Worm (Caenorhabditis elegans) whole organism, L1 larva: ENCODE measurements around the gene F54B8.1.

Experiments used
- C04F5.9 ChIP-seq: sonication (generic microtip); optimal IDR thresholded peaks from 2 replicates; lab custom pipeline; 2016; ENCODE audit warnings: missing genetic modification characterization, missing compliant biosample characterization
- C16A3.4 ChIP-seq: fragments of 150-350 bp; optimal IDR thresholded peaks from 2 replicates; lab custom pipeline; 2014; ENCODE audit warnings: missing biosample characterization, missing genetic modification characterization
- C34B4.2 ChIP-seq: sonication (generic microtip); optimal IDR thresholded peaks from 2 replicates; lab custom pipeline; 2017; ENCODE audit warnings: mild to moderate bottlenecking, missing genetic modification characterization, missing compliant biosample characterization
- F16B12.6 ChIP-seq: fragments of 150-350 bp; optimal IDR thresholded peaks from 2 replicates; lab custom pipeline; 2014; ENCODE audit warnings: missing biosample characterization, missing genetic modification characterization
- aha-1 ChIP-seq: fragments of 150-350 bp; optimal IDR thresholded peaks from 2 replicates; lab custom pipeline; 2014; ENCODE audit warnings: missing biosample characterization, missing genetic modification characterization
- alr-1 ChIP-seq: fragments of 200-800 bp; sonication (Bioruptor generic); optimal IDR thresholded peaks from 2 replicates; lab custom pipeline; 2018; ENCODE audit warnings: borderline replicate concordance, mild to moderate bottlenecking, missing genetic modification characterization, missing compliant biosample characterization
- aly-2 ChIP-seq: fragments of 150-350 bp; optimal IDR thresholded peaks from 2 replicates; lab custom pipeline; 2014; ENCODE audit warnings: missing biosample characterization, missing genetic modification characterization
- ama-1 ChIP-seq: fragments of 150-350 bp; optimal IDR thresholded peaks from 2 replicates; lab custom pipeline; 2014
- blmp-1 ChIP-seq: fragments of 150-350 bp; optimal IDR thresholded peaks from 2 replicates; lab custom pipeline; 2014; ENCODE audit warnings: missing biosample characterization, missing genetic modification characterization
- ceh-63 ChIP-seq: fragments of 200-800 bp; sonication (Bioruptor generic); optimal IDR thresholded peaks from 2 replicates; lab custom pipeline; 2018; ENCODE audit warnings: mild to moderate bottlenecking, missing genetic modification characterization, missing compliant biosample characterization
- ceh-88 ChIP-seq: fragments of 200-800 bp; sonication (Bioruptor generic); IDR thresholded peaks from 2 replicates; pipeline ENCODE4 v1.3.6; 2022; ENCODE audit warnings: missing genetic modification characterization, missing compliant biosample characterization
- ceh-90 ChIP-seq: sonication (generic microtip); optimal IDR thresholded peaks from 2 replicates; lab custom pipeline; 2016; ENCODE audit warnings: missing genetic modification characterization, missing compliant biosample characterization
- dpl-1 ChIP-seq, 3 experiments: fragments of 150-350 bp in 2 of 3; sonication (generic microtip) in 1 of 3; optimal IDR thresholded peaks; 2 replicates each; lab custom pipeline; 2014 to 2017; ENCODE audit warnings: missing biosample characterization in 3 of 3, missing genetic modification characterization in 3 of 3, missing genetic modification reagents in 3 of 3
- dsc-1 ChIP-seq: sonication (generic microtip); optimal IDR thresholded peaks from 2 replicates; lab custom pipeline; 2016; ENCODE audit warnings: mild to moderate bottlenecking, missing genetic modification characterization, missing compliant biosample characterization
- egl-27 ChIP-seq, 2 experiments: fragments of 150-350 bp in 1 of 2; sonication (generic microtip); optimal IDR thresholded peaks; 3 replicates each; lab custom pipeline; 2017 to 2018; ENCODE audit warnings: missing biosample characterization in 2 of 2, missing genetic modification characterization in 2 of 2, missing genetic modification reagents in 2 of 2
- ets-5 ChIP-seq: fragments of 200-800 bp; sonication (Bioruptor generic); IDR thresholded peaks from 2 replicates; pipeline ENCODE4 v1.3.6; 2022; ENCODE audit warnings: missing genetic modification characterization, missing compliant biosample characterization
- fkh-10 ChIP-seq: sonication (generic microtip); optimal IDR thresholded peaks from 2 replicates; lab custom pipeline; 2017; ENCODE audit warnings: missing biosample characterization, missing genetic modification reagents, missing genetic modification characterization
- fkh-8 ChIP-seq: sonication (generic microtip); optimal IDR thresholded peaks from 2 replicates; lab custom pipeline; 2016; ENCODE audit warnings: mild to moderate bottlenecking, missing genetic modification characterization, missing compliant biosample characterization
- grh-1 ChIP-seq: fragments of 200-800 bp; sonication (Bioruptor generic); IDR thresholded peaks from 2 replicates; pipeline ENCODE4 v1.3.6; 2022; ENCODE audit warnings: missing genetic modification reagents, missing genetic modification characterization, missing compliant biosample characterization
- jun-1 ChIP-seq: fragments of 150-350 bp; optimal IDR thresholded peaks from 2 replicates; lab custom pipeline; 2014; ENCODE audit warnings: missing biosample characterization, missing genetic modification reagents, missing genetic modification characterization
- lin-13 ChIP-seq: fragments of 150-350 bp; optimal IDR thresholded peaks from 2 replicates; lab custom pipeline; 2014; ENCODE audit warnings: missing biosample characterization, missing genetic modification reagents, missing genetic modification characterization
- lin-15B ChIP-seq: fragments of 150-350 bp; sonication (generic microtip); optimal IDR thresholded peaks from 3 replicates; lab custom pipeline; 2014; ENCODE audit warnings: missing biosample characterization, missing genetic modification characterization
- lir-3 ChIP-seq: sonication (generic microtip); optimal IDR thresholded peaks from 2 replicates; lab custom pipeline; 2016; ENCODE audit warnings: mild to moderate bottlenecking, missing genetic modification characterization, moderate library complexity, missing compliant biosample characterization; ENCODE audit not compliant: poor library complexity
- lsy-2 ChIP-seq, 2 experiments: fragments of 150-350 bp; optimal IDR thresholded peaks; 2 replicates each; lab custom pipeline; 2014; ENCODE audit warnings: missing biosample characterization in 2 of 2, missing genetic modification characterization in 2 of 2
- mef-2 ChIP-seq: fragments of 150-350 bp; optimal IDR thresholded peaks from 2 replicates; lab custom pipeline; 2014; ENCODE audit warnings: missing biosample characterization, missing genetic modification characterization
- mep-1 ChIP-seq: fragments of 150-350 bp; optimal IDR thresholded peaks from 2 replicates; lab custom pipeline; 2014; ENCODE audit warnings: missing biosample characterization, missing genetic modification characterization
- nhr-19 ChIP-seq: fragments of 200-800 bp; sonication (Bioruptor generic); conservative IDR thresholded peaks from 2 replicates; pipeline ENCODE4 v1.3.6; 2022; ENCODE audit warnings: missing genetic modification characterization, missing compliant biosample characterization
- nhr-28 ChIP-seq: fragments of 150-350 bp; optimal IDR thresholded peaks from 2 replicates; lab custom pipeline; 2014; ENCODE audit warnings: missing biosample characterization, missing genetic modification characterization
- nhr-76 ChIP-seq: sonication (generic microtip); optimal IDR thresholded peaks from 2 replicates; lab custom pipeline; 2017; ENCODE audit warnings: missing biosample characterization, missing genetic modification characterization
- nhr-77 ChIP-seq: fragments of 150-350 bp; optimal IDR thresholded peaks from 2 replicates; lab custom pipeline; 2014; ENCODE audit warnings: missing biosample characterization, missing genetic modification characterization
- nhr-85 ChIP-seq: sonication (generic microtip); peaks from one replicate; lab custom pipeline; 2016; ENCODE audit warnings: missing genetic modification characterization, inconsistent platforms, missing compliant biosample characterization
- pag-3 ChIP-seq: sonication (generic microtip); optimal IDR thresholded peaks from 2 replicates; lab custom pipeline; 2017; ENCODE audit warnings: missing genetic modification characterization, mild to moderate bottlenecking, missing compliant biosample characterization, antibody characterized with exemption, borderline replicate concordance; ENCODE audit not compliant: insufficient read depth
- pax-3 ChIP-seq: fragments of 200-800 bp; sonication (Bioruptor generic); optimal IDR thresholded peaks from 2 replicates; lab custom pipeline; 2018; ENCODE audit warnings: mild to moderate bottlenecking, missing genetic modification characterization, moderate library complexity, missing compliant biosample characterization
- skn-1 ChIP-seq: fragments of 150-350 bp; optimal IDR thresholded peaks from 2 replicates; lab custom pipeline; 2014; ENCODE audit warnings: missing biosample characterization, missing genetic modification characterization
- snu-23 ChIP-seq: sonication (generic microtip); optimal IDR thresholded peaks from 2 replicates; lab custom pipeline; 2016; ENCODE audit warnings: missing genetic modification characterization, missing compliant biosample characterization
- sptf-1 ChIP-seq: fragments of 150-350 bp; optimal IDR thresholded peaks from 2 replicates; lab custom pipeline; 2014; ENCODE audit warnings: missing biosample characterization, missing genetic modification characterization
- unc-30 ChIP-seq: sonication (generic microtip); optimal IDR thresholded peaks from 2 replicates; lab custom pipeline; 2017; ENCODE audit warnings: missing biosample characterization, missing genetic modification characterization
- unc-62 ChIP-seq: fragments of 150-350 bp; optimal IDR thresholded peaks from 2 replicates; lab custom pipeline; 2014; ENCODE audit warnings: missing biosample characterization, missing genetic modification reagents, missing genetic modification characterization
- unc-86 ChIP-seq: sonication (generic microtip); optimal IDR thresholded peaks from 2 replicates; lab custom pipeline; 2016; ENCODE audit warnings: missing genetic modification characterization, missing compliant biosample characterization
- xbp-1 ChIP-seq: sonication (generic microtip); optimal IDR thresholded peaks from 2 replicates; lab custom pipeline; 2016; ENCODE audit warnings: missing genetic modification characterization, missing compliant biosample characterization
- zag-1 ChIP-seq: fragments of 150-350 bp; optimal IDR thresholded peaks from 2 replicates; lab custom pipeline; 2014; ENCODE audit warnings: missing biosample characterization, missing genetic modification characterization
- zip-4 ChIP-seq: fragments of 200-800 bp; sonication (Bioruptor generic); optimal IDR thresholded peaks from 2 replicates; lab custom pipeline; 2018; ENCODE audit warnings: mild to moderate bottlenecking, missing genetic modification characterization, moderate library complexity, missing compliant biosample characterization
- ztf-11 ChIP-seq, 2 experiments: sonication (generic microtip); optimal IDR thresholded peaks; 2 replicates each; lab custom pipeline; 2016 to 2017; ENCODE audit warnings: missing genetic modification characterization in 2 of 2, missing biosample characterization in 1 of 2, missing compliant biosample characterization in 1 of 2

F54B8.1 gene

DNA sequence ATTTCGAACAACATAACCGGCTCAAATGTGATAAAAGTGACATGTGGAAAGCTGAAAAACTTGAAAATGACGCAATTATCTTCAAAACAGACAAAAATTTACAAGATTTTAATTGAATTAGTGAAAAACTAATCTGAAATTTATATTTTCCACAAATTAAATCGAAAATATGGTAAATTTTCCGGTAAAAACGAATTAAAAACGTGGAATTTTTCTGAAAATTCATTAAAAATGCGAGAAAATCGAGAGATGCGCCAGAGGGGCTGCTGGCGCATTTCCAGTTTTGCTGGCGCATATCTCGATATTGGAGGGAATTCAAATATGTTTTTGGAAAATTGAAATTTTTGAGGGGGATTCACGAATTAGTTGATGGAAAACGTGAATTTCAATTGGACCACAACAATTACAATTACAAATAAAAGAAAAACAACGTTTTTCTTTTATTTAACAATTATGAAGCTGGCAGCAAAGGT lies 44.4 kb upstream of the F54B8.1 start, which contains the start of the genes haf-3 and F57A10.2 (continued):
- TF ChIP-seq lir-3 (tag; lab: Kevin White, UChicago) (peak; percentile 76), skn-1 (tag; lab: Kevin White, UChicago) (peak; percentile 91), snu-23 (peak; percentile 97), ztf-11 (tag; optimal IDR thresholded peaks at IDR 0.05; lab: Kevin White, UChicago) (peak; percentile 4 to 83), blmp-1 (tag; lab: Kevin White, UChicago) (peak; percentile 79), dpl-1 (GFP tag; optimal IDR thresholded peaks at IDR 0.05; lab: Kevin White, UChicago) (peak; percentile 99), zip-4 (GFP tag; lab: Kevin White, UChicago) (peak; percentile 85), nhr-76 (tag; lab: Kevin White, UChicago) (no peak), lsy-2 (tag; optimal IDR thresholded peaks at IDR 0.05; lab: Kevin White, UChicago) (peak; percentile 94 to 95), xbp-1 (tag; lab: Kevin White, UChicago) (peak; percentile 95), unc-30 (tag; lab: Kevin White, UChicago) (no peak), sptf-1 (tag; lab: Kevin White, UChicago) (no peak), alr-1 (no peak), C04F5.9 (tag; lab: Kevin White, UChicago) (peak; percentile 66), nhr-85 (peak; percentile 98), C16A3.4 (tag; lab: Kevin White, UChicago) (peak; percentile 90), lin-13 (GFP tag; lab: Kevin White, UChicago) (peak; percentile 91), mef-2 (tag; lab: Kevin White, UChicago) (peak; percentile 45), fkh-8 (tag; lab: Kevin White, UChicago) (peak; percentile 92), unc-62 (GFP tag; lab: Kevin White, UChicago) (no peak), lin-15B (tag; lab: Kevin White, UChicago) (peak; percentile 88), aha-1 (peak; percentile 54), ama-1 (peak; percentile 53), pag-3 (tag; lab: Kevin White, UChicago) (no peak), nhr-77 (tag; lab: Kevin White, UChicago) (peak; percentile 82), ceh-90 (peak; percentile 60), nhr-28 (tag; lab: Kevin White, UChicago) (peak; percentile 39), ets-5 (GFP tag; lab: Robert Waterston, UW) (no peak), zag-1 (tag; lab: Kevin White, UChicago) (peak; percentile 58), jun-1 (tag; lab: Kevin White, UChicago) (peak; percentile 82), aly-2 (tag; lab: Kevin White, UChicago) (peak; percentile 87), fkh-10 (GFP tag; lab: Kevin White, UChicago) (peak; percentile 75), grh-1 (GFP tag; lab: Robert Waterston, UW) (peak; percentile 93), ceh-88 (GFP tag; lab: Robert Waterston, UW) (peak; percentile 69; the same call in 1 of the 2 replicates), mep-1 (tag; lab: Kevin White, UChicago) (peak; percentile 98), unc-86 (peak; percentile 92), pax-3 (tag; lab: Kevin White, UChicago) (peak; percentile 80), C34B4.2 (tag; lab: Kevin White, UChicago) (peak; percentile 6), dsc-1 (tag; lab: Kevin White, UChicago) (peak; percentile 97), F16B12.6 (tag; lab: Kevin White, UChicago) (peak; percentile 66), egl-27 (tag; optimal IDR thresholded peaks at IDR 0.05; lab: Kevin White, UChicago) (peak; percentile 9 to 69), ceh-63 (GFP tag; lab: Kevin White, UChicago) (no peak)

DNA sequence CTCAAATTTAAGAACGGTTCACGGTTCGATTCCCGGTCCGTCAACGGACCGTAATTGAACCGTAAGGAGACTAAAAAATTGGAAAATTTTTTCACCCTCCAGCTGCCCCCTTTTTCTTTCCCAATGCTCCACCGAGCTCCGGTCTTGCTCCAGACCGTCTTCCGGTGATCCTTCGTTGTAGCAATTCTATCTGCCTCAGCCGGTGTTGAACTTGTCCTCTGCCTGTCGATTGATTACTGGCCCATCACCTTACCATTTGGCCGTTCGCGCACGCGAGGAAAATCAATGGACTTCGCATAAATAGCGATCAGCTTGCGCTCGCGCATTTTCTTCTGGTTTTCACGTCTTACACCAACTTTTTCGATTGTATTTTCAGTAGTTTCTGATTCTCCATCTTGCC lies 43.2 kb upstream of the F54B8.1 start:
- TF ChIP-seq nhr-19 (GFP tag; lab: Robert Waterston, UW) = peak; percentile 17; the same call in 1 of the 2 replicates
